Fruit fly (Drosophila melanogaster): ENCODE measurements around the gene Dnaaf4.
A peak's percentile ranks its signal among the peaks of the same experiment; 100 is the strongest.

The Dnaaf4 gene

DNA sequence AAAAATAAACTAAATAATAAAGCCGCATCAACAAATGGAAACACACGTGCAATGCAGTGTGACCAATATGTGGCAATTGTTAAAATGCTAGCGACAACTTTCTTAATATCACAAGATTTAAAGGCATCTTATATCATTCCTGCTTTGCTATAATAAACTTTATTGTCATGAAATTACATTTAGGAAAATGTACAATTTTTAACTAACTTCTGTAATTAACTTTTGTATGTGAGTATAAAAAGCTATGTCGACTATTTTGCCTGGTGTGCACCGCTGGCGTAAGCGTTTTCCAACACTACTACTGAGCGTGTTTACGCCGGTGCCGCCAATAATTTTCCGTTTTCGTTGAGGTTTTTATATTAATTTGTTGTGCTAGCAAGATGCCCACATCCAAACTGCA is 2.0 kb upstream of the Dnaaf4 start, which contains the start of the genes Csl4 and Nup160:
Gene Csl4, minus strand, starts transcription at position 69 of the 400 bp plus-strand sequence.
Gene Nup160, plus strand, starts transcription at position 279 of the 400 bp plus-strand sequence.
- peak; percentile 31 for TF ChIP-seq Eip93F (GFP tag; optimal IDR thresholded peaks at IDR 0.05)
- TF ChIP-seq fkh (GFP tag; optimal IDR thresholded peaks at IDR 0.05) = no peak
- TF ChIP-seq cyc (GFP tag; optimal IDR thresholded peaks at IDR 0.05) = peak; percentile 84
- no peak for TF ChIP-seq Hr4 (GFP tag; optimal IDR thresholded peaks at IDR 0.05)
- TF ChIP-seq CG6163 (GFP tag; IDR thresholded peaks at IDR 0.05) = peak; percentile 63; the same call in 1 of the 3 replicates
- TF ChIP-seq Gug (GFP tag; IDR thresholded peaks at IDR 0.05) = no peak; the same call in 1 of the 2 replicates
- peak; percentile 59 for TF ChIP-seq CG15336 (GFP tag; IDR thresholded peaks at IDR 0.05)
- TF ChIP-seq achi (GFP tag; optimal IDR thresholded peaks at IDR 0.05) = peak; percentile 81
- TF ChIP-seq CG8319 (GFP tag; optimal IDR thresholded peaks at IDR 0.05) = peak; percentile 67
- TF ChIP-seq fd59A (GFP tag; optimal IDR thresholded peaks at IDR 0.05) = no peak
- TF ChIP-seq net (GFP tag; optimal IDR thresholded peaks at IDR 0.05) = no peak
- TF ChIP-seq fd85E (GFP tag; optimal IDR thresholded peaks at IDR 0.05) = no peak
- TF ChIP-seq CG4318 (GFP tag; optimal IDR thresholded peaks at IDR 0.05) = no peak
- no peak for TF ChIP-seq CG16779 (tag; optimal IDR thresholded peaks at IDR 0.05)
- no peak for TF ChIP-seq dsx (GFP tag; optimal IDR thresholded peaks at IDR 0.05; ENCODE audit: poor library complexity, severe bottlenecking)
- peak; percentile 87 for TF ChIP-seq CG31627 (GFP tag; optimal IDR thresholded peaks at IDR 0.05)
- TF ChIP-seq salr (GFP tag; optimal IDR thresholded peaks at IDR 0.05) = no peak
- peak; percentile 86 for TF ChIP-seq lz (GFP tag; optimal IDR thresholded peaks at IDR 0.05)
- TF ChIP-seq Ets21C (GFP tag; optimal IDR thresholded peaks at IDR 0.05) = no peak
- TF ChIP-seq Sox15 (GFP tag; optimal IDR thresholded peaks at IDR 0.05) = peak; percentile 50
- TF ChIP-seq Hr39 (GFP tag; optimal IDR thresholded peaks at IDR 0.05) = peak; percentile 88
- peak; percentile 87 for TF ChIP-seq esn (GFP tag; optimal IDR thresholded peaks at IDR 0.05)
- peak; percentile 72 for TF ChIP-seq CG34406 (GFP tag; optimal IDR thresholded peaks at IDR 0.05)
- peak; percentile 51 for TF ChIP-seq CG11902 (GFP tag; optimal IDR thresholded peaks at IDR 0.05)
- 0 out of 2 replicates have a peak, but pooled peaks have one; percentile 48 for TF ChIP-seq CG11294 (GFP tag; IDR thresholded peaks at IDR 0.05)
- TF ChIP-seq topi (GFP tag; optimal IDR thresholded peaks at IDR 0.05) = peak; percentile 84
- TF ChIP-seq CG6792 (GFP tag; optimal IDR thresholded peaks at IDR 0.05) = peak; percentile 70
- TF ChIP-seq Hr38 (GFP tag; optimal IDR thresholded peaks at IDR 0.05) = peak; percentile 62
- peak; percentile 58 for TF ChIP-seq CG11762 (GFP tag; optimal IDR thresholded peaks at IDR 0.05; ENCODE audit: insufficient read depth)
- TF ChIP-seq CG1621 (tag; optimal IDR thresholded peaks at IDR 0.05) = peak; percentile 68
- TF ChIP-seq Sox102F (GFP tag; optimal IDR thresholded peaks at IDR 0.05) = no peak

DNA sequence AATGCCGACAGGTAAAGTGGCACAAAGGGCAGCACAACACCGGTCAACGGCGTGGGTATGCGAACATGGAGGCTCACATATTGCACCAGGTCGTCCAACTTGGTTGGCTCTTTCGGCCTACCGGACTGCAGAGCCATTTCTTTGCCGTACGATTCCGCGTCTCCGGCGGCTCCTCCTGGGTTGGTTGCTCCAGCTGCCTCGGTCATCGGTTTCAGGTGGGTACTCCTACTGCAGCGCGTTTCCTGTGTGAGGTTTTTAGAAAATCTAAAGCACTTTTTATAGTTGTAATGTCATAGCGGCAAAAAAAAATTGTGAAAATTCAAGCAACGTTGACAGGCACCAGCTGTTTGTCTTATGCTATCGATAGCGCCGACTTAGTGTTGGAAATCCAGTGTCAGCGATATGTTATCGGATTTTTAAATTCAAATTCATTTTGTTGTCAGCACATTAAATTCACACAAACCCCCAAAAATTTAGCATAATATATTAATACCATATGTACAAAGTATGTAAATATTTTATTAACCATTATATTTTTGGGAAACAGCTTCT is 1.5 kb downstream of the Dnaaf4 start, which contains the start of gene CG6230:
Gene CG6230, minus strand, starts transcription at position 354 of the 552 bp plus-strand sequence.
- no peak for TF ChIP-seq Gug (GFP tag; IDR thresholded peaks at IDR 0.05)
- peak; percentile 85 for TF ChIP-seq achi (GFP tag; optimal IDR thresholded peaks at IDR 0.05)

DNA sequence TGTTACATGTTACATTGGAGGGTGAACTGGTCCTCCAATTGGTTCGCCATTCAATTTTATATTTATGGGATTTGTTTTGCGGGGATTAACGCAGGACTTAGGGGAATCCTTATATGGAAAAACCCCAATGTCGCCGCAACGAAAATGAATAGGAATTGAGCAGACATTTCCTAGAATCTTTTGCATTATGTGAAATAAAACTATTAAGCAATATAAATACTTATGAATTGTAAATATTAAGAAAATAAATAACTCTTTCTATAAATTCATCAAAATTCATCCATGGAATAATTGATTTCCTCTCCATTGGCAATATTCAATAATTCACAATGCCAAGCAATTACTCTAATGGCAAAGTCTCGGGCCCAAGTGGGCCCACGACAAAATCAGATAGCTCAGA is 7.8 kb downstream of the Dnaaf4 start, which contains the start of gene Gr32a:
Gene Gr32a, plus strand, starts transcription at position 301 of the 400 bp plus-strand sequence.
- TF ChIP-seq CG6854 (GFP tag; optimal IDR thresholded peaks at IDR 0.05) (no peak), Ets96B (tag; optimal IDR thresholded peaks at IDR 0.05) (no peak), CG10669 (GFP tag; optimal IDR thresholded peaks at IDR 0.05) (no peak), net (GFP tag; optimal IDR thresholded peaks at IDR 0.05) (no peak), dac (GFP tag; optimal IDR thresholded peaks at IDR 0.05) (no peak), fd85E (GFP tag; optimal IDR thresholded peaks at IDR 0.05) (no peak), Hr4 (GFP tag; optimal IDR thresholded peaks at IDR 0.05) (no peak), CG9139 (GFP tag; optimal IDR thresholded peaks at IDR 0.05) (no peak), Gug (GFP tag; IDR thresholded peaks at IDR 0.05) (no peak), CG16779 (tag; optimal IDR thresholded peaks at IDR 0.05) (no peak), CG31627 (GFP tag; optimal IDR thresholded peaks at IDR 0.05) (no peak), pdm3 (GFP tag; optimal IDR thresholded peaks at IDR 0.05) (no peak), CG8119 (GFP tag; IDR thresholded peaks at IDR 0.05) (no peak), Sox102F (GFP tag; optimal IDR thresholded peaks at IDR 0.05) (no peak), lz (GFP tag; optimal IDR thresholded peaks at IDR 0.05) (no peak), OdsH (GFP tag; optimal IDR thresholded peaks at IDR 0.05) (no peak), Sox15 (GFP tag; optimal IDR thresholded peaks at IDR 0.05) (no peak)

Data from whole organism, prepupa.